Worm (Caenorhabditis elegans) whole organism, L2 larva: ENCODE measurements around the gene dsb-2.

ENCODE experiments used
- C34F6.9 ChIP-seq: fragments of 150-350 bp; optimal IDR thresholded peaks from 2 replicates; lab custom pipeline; 2014; ENCODE audit warnings: missing biosample characterization, missing genetic modification characterization
- R02D3.7 ChIP-seq: fragments of 150-350 bp; optimal IDR thresholded peaks from 2 replicates; lab custom pipeline; 2014; ENCODE audit warnings: missing biosample characterization, missing genetic modification characterization
- Y55F3AM.14 ChIP-seq: fragments of 200-800 bp; sonication (Bioruptor generic); optimal IDR thresholded peaks from 2 replicates; lab custom pipeline; 2018; ENCODE audit warnings: mild to moderate bottlenecking, missing genetic modification characterization, missing compliant biosample characterization
- ZK546.5 ChIP-seq: sonication (generic microtip); optimal IDR thresholded peaks from 2 replicates; lab custom pipeline; 2017; ENCODE audit warnings: missing biosample characterization, missing genetic modification characterization
- alr-1 ChIP-seq: fragments of 150-350 bp; optimal IDR thresholded peaks from 2 replicates; lab custom pipeline; 2014; ENCODE audit warnings: missing biosample characterization, missing genetic modification characterization
- aly-2 ChIP-seq: fragments of 150-350 bp; optimal IDR thresholded peaks from 2 replicates; lab custom pipeline; 2014; ENCODE audit warnings: missing biosample characterization, missing genetic modification characterization
- ama-1 ChIP-seq: fragments of 150-350 bp; optimal IDR thresholded peaks from 2 replicates; lab custom pipeline; 2018; ENCODE audit warnings: inconsistent platforms
- blmp-1 ChIP-seq: sonication (generic microtip); optimal IDR thresholded peaks from 2 replicates; lab custom pipeline; 2017; ENCODE audit warnings: missing genetic modification characterization, mild to moderate bottlenecking, missing compliant biosample characterization, antibody characterized with exemption, moderate library complexity; ENCODE audit not compliant: insufficient read depth
- ceh-82 ChIP-seq: fragments of 150-350 bp; optimal IDR thresholded peaks from 2 replicates; lab custom pipeline; 2014; ENCODE audit warnings: missing biosample characterization, missing genetic modification characterization
- dmd-4 ChIP-seq: sonication (generic microtip); optimal IDR thresholded peaks from 2 replicates; lab custom pipeline; 2017; ENCODE audit warnings: missing biosample characterization, missing genetic modification characterization
- egl-27 ChIP-seq: sonication (generic microtip); optimal IDR thresholded peaks from 3 replicates; lab custom pipeline; 2017; ENCODE audit warnings: missing biosample characterization, missing genetic modification reagents, missing genetic modification characterization
- elt-1 ChIP-seq: fragments of 150-350 bp; optimal IDR thresholded peaks from 2 replicates; lab custom pipeline; 2014; ENCODE audit warnings: missing biosample characterization, missing genetic modification characterization
- elt-3 ChIP-seq: sonication (generic microtip); optimal IDR thresholded peaks from 2 replicates; lab custom pipeline; 2017; ENCODE audit warnings: missing biosample characterization, missing genetic modification characterization
- fos-1 ChIP-seq: fragments of 150-350 bp; optimal IDR thresholded peaks from 2 replicates; lab custom pipeline; 2014; ENCODE audit warnings: missing biosample characterization, missing genetic modification characterization
- lin-39 ChIP-seq: fragments of 150-350 bp; optimal IDR thresholded peaks from 2 replicates; lab custom pipeline; 2014; ENCODE audit warnings: missing biosample characterization, missing genetic modification reagents, missing genetic modification characterization
- lsy-2 ChIP-seq, 2 experiments: fragments of 150-350 bp in 1 of 2; sonication (generic microtip) in 1 of 2; optimal IDR thresholded peaks; 2 replicates each; lab custom pipeline; 2014 to 2017; ENCODE audit warnings: missing biosample characterization in 2 of 2, missing genetic modification characterization in 2 of 2
- mab-5 ChIP-seq: fragments of 150-350 bp; optimal IDR thresholded peaks from 2 replicates; lab custom pipeline; 2014; ENCODE audit warnings: missing biosample characterization, missing genetic modification characterization
- mbf-1 ChIP-seq: sonication (generic microtip); optimal IDR thresholded peaks from 2 replicates; lab custom pipeline; 2017; ENCODE audit warnings: missing biosample characterization, missing genetic modification characterization
- mdl-1 ChIP-seq, 2 experiments: fragments of 150-350 bp in 1 of 2; sonication (generic microtip) in 1 of 2; optimal IDR thresholded peaks; 2 replicates each; lab custom pipeline; 2017; ENCODE audit warnings: missing biosample characterization in 2 of 2, missing genetic modification characterization in 2 of 2
- nhr-10 ChIP-seq: sonication (generic microtip); optimal IDR thresholded peaks from 2 replicates; lab custom pipeline; 2017; ENCODE audit warnings: missing biosample characterization, missing genetic modification characterization
- nhr-11 ChIP-seq: fragments of 150-350 bp; optimal IDR thresholded peaks from 2 replicates; lab custom pipeline; 2014; ENCODE audit warnings: missing biosample characterization, missing genetic modification characterization
- nhr-12 ChIP-seq: fragments of 150-350 bp; optimal IDR thresholded peaks from 2 replicates; lab custom pipeline; 2014; ENCODE audit warnings: missing biosample characterization, missing genetic modification characterization
- nhr-129 ChIP-seq: fragments of 150-350 bp; optimal IDR thresholded peaks from 2 replicates; lab custom pipeline; 2014; ENCODE audit warnings: missing biosample characterization, missing genetic modification characterization
- nhr-21 ChIP-seq: fragments of 150-350 bp; optimal IDR thresholded peaks from 2 replicates; lab custom pipeline; 2014; ENCODE audit warnings: missing biosample characterization, missing genetic modification characterization
- nhr-23 ChIP-seq: fragments of 150-350 bp; optimal IDR thresholded peaks from 2 replicates; lab custom pipeline; 2014; ENCODE audit warnings: missing biosample characterization, missing genetic modification reagents, missing genetic modification characterization
- nhr-237 ChIP-seq: fragments of 150-350 bp; optimal IDR thresholded peaks from 2 replicates; lab custom pipeline; 2014; ENCODE audit warnings: missing biosample characterization, missing genetic modification characterization
- nhr-25 ChIP-seq: fragments of 150-350 bp; sonication (generic microtip); optimal IDR thresholded peaks from 3 replicates; lab custom pipeline; 2014; ENCODE audit warnings: missing biosample characterization, missing genetic modification characterization
- nhr-6 ChIP-seq: fragments of 150-350 bp; optimal IDR thresholded peaks from 2 replicates; lab custom pipeline; 2014; ENCODE audit warnings: missing biosample characterization, missing genetic modification characterization
- nhr-77 ChIP-seq: fragments of 150-350 bp; optimal IDR thresholded peaks from 2 replicates; lab custom pipeline; 2014; ENCODE audit warnings: missing biosample characterization, missing genetic modification characterization
- peb-1 ChIP-seq: fragments of 150-350 bp; optimal IDR thresholded peaks from 2 replicates; lab custom pipeline; 2014; ENCODE audit warnings: missing biosample characterization, missing genetic modification characterization
- sem-4 ChIP-seq: fragments of 150-350 bp; optimal IDR thresholded peaks from 2 replicates; lab custom pipeline; 2014; ENCODE audit warnings: missing biosample characterization, missing genetic modification reagents, missing genetic modification characterization
- sma-3 ChIP-seq: sonication (generic microtip); optimal IDR thresholded peaks from 2 replicates; lab custom pipeline; 2016; ENCODE audit warnings: missing genetic modification reagents, missing genetic modification characterization, missing compliant biosample characterization
- sma-9 ChIP-seq, 2 experiments: fragments of 150-350 bp in 1 of 2; sonication (generic microtip) in 1 of 2; optimal IDR thresholded peaks; 2 replicates each; lab custom pipeline; 2014 to 2016; ENCODE audit warnings: missing genetic modification characterization in 2 of 2, mild to moderate bottlenecking in 1 of 2, missing biosample characterization in 1 of 2, missing compliant biosample characterization in 1 of 2, missing genetic modification reagents in 1 of 2, moderate library complexity in 1 of 2
- snpc-4 ChIP-seq: fragments of 150-350 bp; optimal IDR thresholded peaks from 2 replicates; lab custom pipeline; 2014; ENCODE audit warnings: missing biosample characterization, missing genetic modification characterization
- unc-39 ChIP-seq: fragments of 150-350 bp; optimal IDR thresholded peaks from 2 replicates; lab custom pipeline; 2014; ENCODE audit warnings: missing biosample characterization, missing genetic modification characterization
- unc-55 ChIP-seq: fragments of 150-350 bp; sonication (generic microtip); optimal IDR thresholded peaks from 3 replicates; lab custom pipeline; 2014; ENCODE audit warnings: missing biosample characterization, missing genetic modification reagents, missing genetic modification characterization
- unc-62 ChIP-seq: fragments of 150-350 bp; optimal IDR thresholded peaks from 2 replicates; lab custom pipeline; 2014; ENCODE audit warnings: missing biosample characterization, missing genetic modification reagents, missing genetic modification characterization
- zag-1 ChIP-seq: fragments of 150-350 bp; optimal IDR thresholded peaks from 2 replicates; lab custom pipeline; 2014; ENCODE audit warnings: missing biosample characterization, missing genetic modification characterization
- ztf-11 ChIP-seq: sonication (generic microtip); optimal IDR thresholded peaks from 2 replicates; lab custom pipeline; 2017; ENCODE audit warnings: missing biosample characterization, missing genetic modification characterization
- ztf-4 ChIP-seq: fragments of 150-350 bp; optimal IDR thresholded peaks from 2 replicates; lab custom pipeline; 2014; ENCODE audit warnings: missing biosample characterization, missing genetic modification characterization

The dsb-2 gene

ce11 chrII:14427714-14428113 lies 16.8 kb downstream of the dsb-2 start:
- TF ChIP-seq lsy-2 (tag; optimal IDR thresholded peaks at IDR 0.05; lab: Kevin White, UChicago) (no peak), nhr-6 (no peak), nhr-23 (tag; lab: Kevin White, UChicago) (no peak), unc-55 (no peak), nhr-11 (tag; lab: Kevin White, UChicago) (no peak), ztf-11 (tag; lab: Kevin White, UChicago) (no peak), mbf-1 (tag; lab: Kevin White, UChicago) (no peak), snpc-4 (tag; lab: Kevin White, UChicago) (no peak), ceh-82 (no peak), R02D3.7 (no peak), nhr-25 (tag; lab: Kevin White, UChicago) (no peak), ztf-4 (tag; lab: Kevin White, UChicago) (no peak), aly-2 (tag; lab: Kevin White, UChicago) (no peak), peb-1 (tag; lab: Kevin White, UChicago) (no peak), Y55F3AM.14 (no peak), zag-1 (no peak), unc-39 (tag; lab: Kevin White, UChicago) (no peak), nhr-77 (tag; lab: Kevin White, UChicago) (no peak), alr-1 (tag; lab: Kevin White, UChicago) (no peak)

- TF ChIP-seq lsy-2 (tag; optimal IDR thresholded peaks at IDR 0.05; lab: Kevin White, UChicago) (no peak), ztf-11 (tag; lab: Kevin White, UChicago) (no peak), ztf-4 (tag; lab: Kevin White, UChicago) (no peak), blmp-1 (no peak), unc-39 (tag; lab: Kevin White, UChicago) (no peak)
Measured at ce11 chrII:14428834-14429233, 17.9 kb downstream of the dsb-2 start.

- TF ChIP-seq nhr-129 (tag; lab: Kevin White, UChicago): no peak
- no peak for TF ChIP-seq peb-1 (tag; lab: Kevin White, UChicago)
- TF ChIP-seq snpc-4 (tag; lab: Kevin White, UChicago): no peak
- TF ChIP-seq elt-1: no peak
- TF ChIP-seq nhr-10 (tag; lab: Kevin White, UChicago): no peak
- no peak for TF ChIP-seq C34F6.9 (tag; lab: Kevin White, UChicago)
- TF ChIP-seq fos-1: no peak
- no peak for TF ChIP-seq ceh-82
- no peak for TF ChIP-seq aly-2 (tag; lab: Kevin White, UChicago)
- no peak for TF ChIP-seq ama-1
- no peak for TF ChIP-seq mbf-1 (tag; lab: Kevin White, UChicago)
- TF ChIP-seq Y55F3AM.14: no peak
- TF ChIP-seq egl-27: no peak
Measured at ce11 chrII:14432100-14432499, 21.2 kb downstream of the dsb-2 start.

- no peak for TF ChIP-seq nhr-21
Measured at ce11 chrII:14433712-14434352, 22.9 kb downstream of the dsb-2 start.

ce11 chrII:14437116-14437515 lies 26.2 kb downstream of the dsb-2 start:
- no peak for TF ChIP-seq ZK546.5 (tag; lab: Kevin White, UChicago)
- no peak for TF ChIP-seq nhr-25 (tag; lab: Kevin White, UChicago)

- TF ChIP-seq alr-1 (tag; lab: Kevin White, UChicago): no peak
- TF ChIP-seq mab-5 (tag; lab: Kevin White, UChicago): no peak
- peak; percentile 79 for TF ChIP-seq C34F6.9 (tag; lab: Kevin White, UChicago)
- TF ChIP-seq Y55F3AM.14: no peak
- TF ChIP-seq sma-9 (GFP tag; optimal IDR thresholded peaks at IDR 0.05; lab: Kevin White, UChicago): peak; percentile 81
- no peak for TF ChIP-seq sma-9 (tag; optimal IDR thresholded peaks at IDR 0.05; lab: Kevin White, UChicago)
- peak; percentile 36 for TF ChIP-seq egl-27
- TF ChIP-seq sma-3 (GFP tag; lab: Kevin White, UChicago): peak; percentile 65
- peak; percentile 84 for TF ChIP-seq nhr-129 (tag; lab: Kevin White, UChicago)
- TF ChIP-seq lsy-2 (tag; optimal IDR thresholded peaks at IDR 0.05; lab: Kevin White, UChicago): peak in 1 of 2 experiments; percentile 64
- no peak for TF ChIP-seq lin-39
- TF ChIP-seq ama-1: no peak
- TF ChIP-seq mbf-1 (tag; lab: Kevin White, UChicago): no peak
- TF ChIP-seq nhr-12 (tag; lab: Kevin White, UChicago): no peak
- no peak for TF ChIP-seq peb-1 (tag; lab: Kevin White, UChicago)
- peak; percentile 10 for TF ChIP-seq blmp-1
- TF ChIP-seq zag-1: no peak
- TF ChIP-seq nhr-237 (tag; lab: Kevin White, UChicago): no peak
- no peak for TF ChIP-seq snpc-4 (tag; lab: Kevin White, UChicago)
- peak; percentile 75 for TF ChIP-seq unc-55
- no peak for TF ChIP-seq dmd-4 (tag; lab: Kevin White, UChicago)
- TF ChIP-seq R02D3.7: no peak
- no peak for TF ChIP-seq unc-62 (GFP tag; lab: Kevin White, UChicago)
- no peak for TF ChIP-seq sem-4
- TF ChIP-seq elt-3 (tag; lab: Kevin White, UChicago): no peak
- TF ChIP-seq mdl-1 (tag; optimal IDR thresholded peaks at IDR 0.05; lab: Kevin White, UChicago): peak; percentile 20 to 35
- TF ChIP-seq ceh-82: no peak
- peak; percentile 87 for TF ChIP-seq fos-1
Measured at ce11 chrII:14437922-14438458, 27.1 kb downstream of the dsb-2 start, which contains the start of gene K04B12.2. Gene K04B12.2, minus strand, starts transcription at chrII:14437972.
